Fruit fly (Drosophila melanogaster) whole organism, embryonic: ENCODE measurements around the gene Peritrophin-15a.

Source experiments
- Aef1 ChIP-seq: fragments of 200-800 bp; sonication (Bioruptor generic); IDR thresholded peaks from 3 replicates; pipeline ENCODE4 v1.3.6; 2022; ENCODE audit warnings: missing biosample characterization, missing genetic modification characterization
- Asciz ChIP-seq: fragments of 200-800 bp; sonication (Bioruptor generic); optimal IDR thresholded peaks from 2 replicates; lab custom pipeline; 2017; ENCODE audit warnings: missing biosample characterization, mild to moderate bottlenecking, missing genetic modification characterization, missing genetic modification reagents
- Atf3 ChIP-seq: fragments of 200-800 bp; sonication (Bioruptor generic); optimal IDR thresholded peaks from 3 replicates; lab custom pipeline; 2016; ENCODE audit warnings: missing biosample characterization, missing genetic modification characterization
- B-H2 ChIP-seq: fragments of 200-800 bp; sonication (Bioruptor generic); optimal IDR thresholded peaks from 2 replicates; lab custom pipeline; 2018; ENCODE audit warnings: missing biosample characterization, mild to moderate bottlenecking, missing genetic modification characterization
- CG11093 ChIP-seq: fragments of 200-800 bp; sonication (Bioruptor generic); IDR thresholded peaks from 3 replicates; pipeline ENCODE4 v1.3.6; 2022; ENCODE audit warnings: missing biosample characterization, missing genetic modification characterization
- CG11247 ChIP-seq: fragments of 200-800 bp; sonication (Bioruptor generic); IDR thresholded peaks from 2 replicates; pipeline ENCODE4 v1.3.6; 2022; ENCODE audit warnings: missing biosample characterization, missing genetic modification characterization
- CG12155 ChIP-seq: fragments of 200-800 bp; sonication (Bioruptor generic); optimal IDR thresholded peaks from 3 replicates; lab custom pipeline; 2016; ENCODE audit warnings: missing biosample characterization, missing genetic modification characterization
- CG13296 ChIP-seq: fragments of 200-800 bp; sonication (Bioruptor generic); optimal IDR thresholded peaks from 3 replicates; lab custom pipeline; 2018; ENCODE audit warnings: missing biosample characterization, mild to moderate bottlenecking, missing genetic modification characterization
- CG13775 ChIP-seq: fragments of 200-800 bp; sonication (Bioruptor generic); optimal IDR thresholded peaks from 3 replicates; lab custom pipeline; 2017; ENCODE audit warnings: missing biosample characterization, mild to moderate bottlenecking, missing genetic modification characterization
- CG14050 ChIP-seq: fragments of 200-800 bp; sonication (Bioruptor generic); IDR thresholded peaks from 3 replicates; pipeline ENCODE4 v1.3.6; 2022; ENCODE audit warnings: missing biosample characterization, missing genetic modification characterization
- CG14667 ChIP-seq: fragments of 200-800 bp; sonication (Bioruptor generic); IDR thresholded peaks from 2 replicates; pipeline ENCODE4 v1.3.6; 2022; ENCODE audit warnings: missing biosample characterization, missing genetic modification characterization
- CG15073 ChIP-seq: fragments of 200-800 bp; sonication (Bioruptor generic); optimal IDR thresholded peaks from 2 replicates; lab custom pipeline; 2016; ENCODE audit warnings: missing biosample characterization, missing genetic modification characterization
- CG16779 ChIP-seq: fragments of 200-800 bp; sonication (Bioruptor generic); IDR thresholded peaks from 2 replicates; pipeline ENCODE4 v1.3.6; 2022; ENCODE audit warnings: missing biosample characterization, missing genetic modification characterization
- CG16813 ChIP-seq: fragments of 200-800 bp; sonication (Bioruptor generic); IDR thresholded peaks from 3 replicates; pipeline ENCODE4 v1.3.6; 2022; ENCODE audit warnings: missing biosample characterization, missing genetic modification characterization; ENCODE audit not compliant: partially characterized antibody
- CG16863 ChIP-seq: fragments of 200-800 bp; sonication (Bioruptor generic); optimal IDR thresholded peaks from 3 replicates; lab custom pipeline; 2016; ENCODE audit warnings: missing biosample characterization, missing genetic modification characterization
- CG3847 ChIP-seq: fragments of 200-800 bp; sonication (Bioruptor generic); IDR thresholded peaks from 2 replicates; pipeline ENCODE4 v1.3.6; 2022; ENCODE audit warnings: missing biosample characterization, missing genetic modification characterization
- CG42726 ChIP-seq: fragments of 200-800 bp; sonication (Bioruptor generic); IDR thresholded peaks from 2 replicates; pipeline ENCODE4 v1.3.6; 2022; ENCODE audit warnings: missing biosample characterization, missing genetic modification characterization; ENCODE audit not compliant: partially characterized antibody
- CG8359 ChIP-seq: fragments of 200-800 bp; sonication (Bioruptor generic); optimal IDR thresholded peaks from 2 replicates; lab custom pipeline; 2017; ENCODE audit warnings: missing biosample characterization, mild to moderate bottlenecking, missing genetic modification characterization, borderline replicate concordance
- CG9437 ChIP-seq: fragments of 200-800 bp; sonication (Bioruptor generic); optimal IDR thresholded peaks from 2 replicates; lab custom pipeline; 2018; ENCODE audit warnings: missing biosample characterization, mild to moderate bottlenecking, missing genetic modification characterization
- CG9876 ChIP-seq: fragments of 200-800 bp; sonication (Bioruptor generic); optimal IDR thresholded peaks from 2 replicates; lab custom pipeline; 2016; ENCODE audit warnings: missing biosample characterization, missing genetic modification characterization
- CTCF ChIP-seq: fragments of 200-800 bp; sonication (Bioruptor generic); optimal IDR thresholded peaks from 2 replicates; lab custom pipeline; 2017; ENCODE audit warnings: missing biosample characterization, mild to moderate bottlenecking, missing genetic modification characterization, moderate library complexity
- D ChIP-seq, 2 experiments: fragments of 200-800 bp in 1 of 2; fragments of >200 bp in 1 of 2; sonication (Bioruptor generic) in 1 of 2; optimal IDR thresholded peaks; 2 replicates in 1 of 2; 3 replicates in 1 of 2; lab custom pipeline; 2017; ENCODE audit warnings: mild to moderate bottlenecking in 1 of 2, missing biosample characterization in 1 of 2, missing genetic modification characterization in 1 of 2, missing genetic modification reagents in 1 of 2
- Dek ChIP-seq: fragments of 200-800 bp; sonication (Bioruptor generic); optimal IDR thresholded peaks from 3 replicates; lab custom pipeline; 2019; ENCODE audit warnings: missing biosample characterization, mild to moderate bottlenecking, missing genetic modification characterization, moderate library complexity
- E2f1 ChIP-seq: fragments of 200-800 bp; sonication (Bioruptor generic); IDR thresholded peaks from 2 replicates; pipeline ENCODE4 v1.3.6; 2022; ENCODE audit warnings: missing biosample characterization, missing genetic modification characterization
- Fer3 ChIP-seq: fragments of 200-800 bp; sonication (Bioruptor generic); optimal IDR thresholded peaks from 2 replicates; lab custom pipeline; 2018; ENCODE audit warnings: missing biosample characterization, mild to moderate bottlenecking, missing genetic modification characterization, moderate library complexity
- Gsc ChIP-seq: fragments of 200-800 bp; sonication (Bioruptor generic); IDR thresholded peaks from 2 replicates; pipeline ENCODE4 v1.3.6; 2022; ENCODE audit warnings: missing biosample characterization, missing genetic modification characterization
- H15 ChIP-seq: fragments of 200-800 bp; sonication (Bioruptor generic); IDR thresholded peaks from 3 replicates; pipeline ENCODE4 v1.3.6; 2022; ENCODE audit warnings: missing biosample characterization, missing genetic modification characterization
- H2.0 ChIP-seq: fragments of 200-800 bp; sonication (Bioruptor generic); IDR thresholded peaks from 2 replicates; pipeline ENCODE4 v1.3.6; 2022; ENCODE audit warnings: missing biosample characterization, missing genetic modification characterization
- HLH3B ChIP-seq: fragments of 200-800 bp; sonication (Bioruptor generic); IDR thresholded peaks from 2 replicates; pipeline ENCODE4 v1.3.6; 2022; ENCODE audit warnings: missing biosample characterization, missing genetic modification characterization
- Jarid2 ChIP-seq: fragments of 200-800 bp; sonication (Bioruptor generic); optimal IDR thresholded peaks from 3 replicates; lab custom pipeline; 2017; ENCODE audit warnings: mild to moderate bottlenecking, missing biosample characterization, missing genetic modification reagents, missing genetic modification characterization
- NK7.1 ChIP-seq: fragments of 200-800 bp; sonication (Bioruptor generic); optimal IDR thresholded peaks from 3 replicates; lab custom pipeline; 2016; ENCODE audit warnings: missing biosample characterization, missing genetic modification characterization
- Ptx1 ChIP-seq: fragments of 200-800 bp; sonication (Bioruptor generic); IDR thresholded peaks from 2 replicates; pipeline ENCODE4 v1.3.6; 2022; ENCODE audit warnings: missing biosample characterization, missing genetic modification characterization
- Taf1 ChIP-seq: fragments of 200-800 bp; sonication (Bioruptor generic); IDR thresholded peaks from 2 replicates; pipeline ENCODE4 v1.3.6; 2022; ENCODE audit warnings: missing biosample characterization, missing genetic modification characterization
- Trl ChIP-seq, 3 experiments: fragments of >200 bp in 2 of 3; fragments of 200-800 bp in 1 of 3; sonication (Bioruptor generic) in 1 of 3; optimal IDR thresholded peaks; 2 replicates in 1 of 3; 3 replicates in 2 of 3; lab custom pipeline; 2016 to 2017; ENCODE audit warnings: missing biosample characterization in 1 of 3, missing genetic modification characterization in 1 of 3
- Usf ChIP-seq: fragments of 200-800 bp; sonication (Bioruptor generic); optimal IDR thresholded peaks from 2 replicates; lab custom pipeline; 2017; ENCODE audit warnings: missing genotype, missing biosample characterization, missing genetic modification characterization
- ac ChIP-seq: fragments of 200-800 bp; sonication (Bioruptor generic); optimal IDR thresholded peaks from 3 replicates; lab custom pipeline; 2017; ENCODE audit warnings: missing biosample characterization, mild to moderate bottlenecking, missing genetic modification characterization
- ftz-f1 ChIP-seq: fragments of 200-800 bp; sonication (Bioruptor generic); optimal IDR thresholded peaks from 2 replicates; lab custom pipeline; 2016; ENCODE audit warnings: missing biosample characterization, missing genetic modification characterization
- her ChIP-seq: fragments of 200-800 bp; sonication (Bioruptor generic); optimal IDR thresholded peaks from 2 replicates; lab custom pipeline; 2016; ENCODE audit warnings: missing biosample characterization, missing genetic modification characterization
- hkb ChIP-seq, 2 experiments: fragments of 200-800 bp in 1 of 2; fragments of >200 bp in 1 of 2; sonication (Bioruptor generic) in 1 of 2; IDR thresholded peaks in 1 of 2; optimal IDR thresholded peaks in 1 of 2; 2 replicates each; pipeline versions ENCODE4 v1.3.6 to Lab custom; 2017 to 2022; ENCODE audit warnings: missing biosample characterization in 1 of 2, missing genetic modification characterization in 1 of 2
- jumu ChIP-seq: fragments of 200-800 bp; sonication (Bioruptor generic); optimal IDR thresholded peaks from 3 replicates; lab custom pipeline; 2016; ENCODE audit warnings: missing biosample characterization, missing genetic modification characterization
- klu ChIP-seq: fragments of 200-800 bp; sonication (Bioruptor generic); IDR thresholded peaks from 2 replicates; pipeline ENCODE4 v1.3.6; 2022; ENCODE audit warnings: missing biosample characterization, missing genetic modification characterization
- lbe ChIP-seq: fragments of 200-800 bp; sonication (Bioruptor generic); optimal IDR thresholded peaks from 2 replicates; lab custom pipeline; 2016; ENCODE audit warnings: missing biosample characterization, mild to moderate bottlenecking, missing genetic modification characterization
- maf-S ChIP-seq: fragments of 200-800 bp; sonication (Bioruptor generic); optimal IDR thresholded peaks from 2 replicates; lab custom pipeline; 2016; ENCODE audit warnings: missing biosample characterization, missing genetic modification characterization
- oc ChIP-seq: fragments of 200-800 bp; sonication (Bioruptor generic); optimal IDR thresholded peaks from 2 replicates; lab custom pipeline; 2018; ENCODE audit warnings: missing biosample characterization, mild to moderate bottlenecking, missing genetic modification characterization, moderate library complexity
- prd ChIP-seq, 3 experiments: fragments of >200 bp in 2 of 3; fragments of 200-800 bp in 1 of 3; sonication (Bioruptor generic) in 1 of 3; optimal IDR thresholded peaks in 2 of 3; IDR thresholded peaks in 1 of 3; 2 replicates in 2 of 3; 3 replicates in 1 of 3; pipeline versions ENCODE4 v1.3.6 to Lab custom; 2017 to 2022; ENCODE audit warnings: missing biosample characterization in 1 of 3, missing genetic modification characterization in 1 of 3
- row ChIP-seq: fragments of 200-800 bp; sonication (Bioruptor generic); IDR thresholded peaks from 3 replicates; pipeline ENCODE4 v1.3.6; 2022; ENCODE audit warnings: missing biosample characterization, missing genetic modification characterization
- sob ChIP-seq: fragments of 200-800 bp; sonication (Bioruptor generic); IDR thresholded peaks from 2 replicates; pipeline ENCODE4 v1.3.6; 2022; ENCODE audit warnings: missing biosample characterization, missing genetic modification characterization
- tx ChIP-seq: fragments of 200-800 bp; sonication (Bioruptor generic); optimal IDR thresholded peaks from 2 replicates; lab custom pipeline; 2016; ENCODE audit warnings: missing biosample characterization, missing genetic modification characterization
- zfh1 ChIP-seq: fragments of 200-800 bp; sonication (Bioruptor generic); IDR thresholded peaks from 3 replicates; pipeline ENCODE4 v1.3.6; 2022; ENCODE audit warnings: missing biosample characterization, missing genetic modification characterization

Gene Peritrophin-15a

dm6 chr2L:8384108-8384601, 11.7 kb downstream of the Peritrophin-15a start, which contains the start of the genes Dad1 and CG13384 (continued):
- TF ChIP-seq CG12155: peak; percentile 90
- peak; percentile 89 for TF ChIP-seq klu (GFP tag; lab: Robert Waterston, UW)
- peak; percentile 86 for TF ChIP-seq CG11247
- peak; percentile 51; the same call in 1 of the 3 replicates for TF ChIP-seq CG16813
- TF ChIP-seq prd (optimal IDR thresholded peaks at IDR 0.05; lab: Kevin White, UChicago): no peak
- peak; percentile 95 for TF ChIP-seq prd (GFP tag; IDR thresholded peaks at IDR 0.05; lab: Robert Waterston, UW)
- TF ChIP-seq CG9876 (GFP tag; lab: Kevin White, UChicago): peak; percentile 1
- TF ChIP-seq Asciz (GFP tag; lab: Kevin White, UChicago): peak; percentile 80
- peak; percentile 96 for TF ChIP-seq Dek (tag; lab: Kevin White, UChicago)
- TF ChIP-seq H15: peak; percentile 64; the same call in 1 of the 3 replicates
- peak; percentile 16 for TF ChIP-seq Atf3
- peak; percentile 45 for TF ChIP-seq tx (GFP tag; lab: Kevin White, UChicago)
- TF ChIP-seq hkb (optimal IDR thresholded peaks at IDR 0.05; lab: Kevin White, UChicago): no peak
- TF ChIP-seq hkb (GFP tag; IDR thresholded peaks at IDR 0.05; lab: Robert Waterston, UW): peak; percentile 85
- no peak for TF ChIP-seq ftz-f1 (GFP tag; lab: Kevin White, UChicago)
- peak; percentile 96 for TF ChIP-seq B-H2 (GFP tag; lab: Kevin White, UChicago)
- TF ChIP-seq zfh1 (GFP tag; lab: Robert Waterston, UW): peak; percentile 85
- TF ChIP-seq D (optimal IDR thresholded peaks at IDR 0.05; lab: Kevin White, UChicago): no peak
- TF ChIP-seq D (GFP tag; optimal IDR thresholded peaks at IDR 0.05; lab: Kevin White, UChicago): peak; percentile 81
- peak; percentile 96 for TF ChIP-seq CG13296 (GFP tag; lab: Kevin White, UChicago)
- TF ChIP-seq sob (GFP tag; lab: Robert Waterston, UW): peak; percentile 93
- TF ChIP-seq CG42726 (GFP tag; lab: Robert Waterston, UW): peak; percentile 49; the same call in 1 of the 2 replicates
- TF ChIP-seq Aef1 (GFP tag; lab: Robert Waterston, UW): peak; percentile 74
- TF ChIP-seq her: peak; percentile 26
- TF ChIP-seq Trl (optimal IDR thresholded peaks at IDR 0.05; lab: Kevin White, UChicago): no peak
- peak; percentile 55 for TF ChIP-seq Trl (GFP tag; optimal IDR thresholded peaks at IDR 0.05; lab: Kevin White, UChicago)
- no peak for TF ChIP-seq CTCF (GFP tag; lab: Kevin White, UChicago)
- peak; percentile 85 for TF ChIP-seq CG11093
- no peak for TF ChIP-seq NK7.1
- TF ChIP-seq ac (GFP tag; lab: Kevin White, UChicago): no peak
- peak; percentile 66 for TF ChIP-seq maf-S (GFP tag; lab: Kevin White, UChicago)
- peak; percentile 79 for TF ChIP-seq CG14050
- peak; percentile 90 for TF ChIP-seq lbe (GFP tag; lab: Kevin White, UChicago)
- TF ChIP-seq CG14667 (GFP tag; lab: Robert Waterston, UW): peak; percentile 90
- TF ChIP-seq CG16863 (GFP tag; lab: Kevin White, UChicago): peak; percentile 28
- peak; percentile 97 for TF ChIP-seq Ptx1 (GFP tag; lab: Robert Waterston, UW)
- TF ChIP-seq HLH3B: peak; percentile 88
- no peak for TF ChIP-seq jumu (GFP tag; lab: Kevin White, UChicago)
- peak; percentile 86 for TF ChIP-seq Usf (GFP tag; lab: Kevin White, UChicago)
- peak; percentile 87 for TF ChIP-seq CG9437 (GFP tag; lab: Kevin White, UChicago)
- 0 out of 2 replicates have a peak, but pooled peaks have one; percentile 19 for TF ChIP-seq CG16779 (GFP tag; lab: Robert Waterston, UW)
- peak; percentile 43 for TF ChIP-seq CG15073
- peak; percentile 83 for TF ChIP-seq Taf1 (GFP tag; lab: Robert Waterston, UW)
- peak; percentile 69 for TF ChIP-seq Jarid2 (GFP tag; lab: Kevin White, UChicago)
- peak; percentile 47 for TF ChIP-seq Gsc
- peak; percentile 94 for TF ChIP-seq CG3847 (GFP tag; lab: Robert Waterston, UW)
- peak; percentile 91 for TF ChIP-seq oc (tag; lab: Kevin White, UChicago)
- peak; percentile 93 for TF ChIP-seq E2f1
- TF ChIP-seq CG13775: peak; percentile 93
- TF ChIP-seq row (GFP tag; lab: Robert Waterston, UW): peak; percentile 99
- peak; percentile 89 for TF ChIP-seq H2.0 (GFP tag; lab: Robert Waterston, UW)
- TF ChIP-seq CG8359 (GFP tag; lab: Kevin White, UChicago): peak; percentile 51
- TF ChIP-seq Fer3: peak; percentile 95
